Worm (Caenorhabditis elegans) whole organism, L1 larva: ENCODE results near the gene F19G12.8.

Source experiments
- C16A3.4 ChIP-seq: fragments of 150-350 bp; optimal IDR thresholded peaks from 2 replicates; lab custom pipeline; 2014; ENCODE audit warnings: missing biosample characterization, missing genetic modification characterization
- aha-1 ChIP-seq: fragments of 150-350 bp; optimal IDR thresholded peaks from 2 replicates; lab custom pipeline; 2014; ENCODE audit warnings: missing biosample characterization, missing genetic modification characterization
- alr-1 ChIP-seq: fragments of 200-800 bp; sonication (Bioruptor generic); optimal IDR thresholded peaks from 2 replicates; lab custom pipeline; 2018; ENCODE audit warnings: borderline replicate concordance, mild to moderate bottlenecking, missing genetic modification characterization, missing compliant biosample characterization
- aly-2 ChIP-seq: fragments of 150-350 bp; optimal IDR thresholded peaks from 2 replicates; lab custom pipeline; 2014; ENCODE audit warnings: missing biosample characterization, missing genetic modification characterization
- ama-1 ChIP-seq: fragments of 150-350 bp; optimal IDR thresholded peaks from 2 replicates; lab custom pipeline; 2014
- ceh-63 ChIP-seq: fragments of 200-800 bp; sonication (Bioruptor generic); optimal IDR thresholded peaks from 2 replicates; lab custom pipeline; 2018; ENCODE audit warnings: mild to moderate bottlenecking, missing genetic modification characterization, missing compliant biosample characterization
- ceh-8 ChIP-seq: fragments of 200-800 bp; sonication (Bioruptor generic); optimal IDR thresholded peaks from 2 replicates; lab custom pipeline; 2018; ENCODE audit warnings: mild to moderate bottlenecking, missing genetic modification characterization, moderate library complexity, missing compliant biosample characterization
- ceh-88 ChIP-seq: fragments of 200-800 bp; sonication (Bioruptor generic); IDR thresholded peaks from 2 replicates; pipeline ENCODE4 v1.3.6; 2022; ENCODE audit warnings: missing genetic modification characterization, missing compliant biosample characterization
- ceh-90 ChIP-seq: sonication (generic microtip); optimal IDR thresholded peaks from 2 replicates; lab custom pipeline; 2016; ENCODE audit warnings: missing genetic modification characterization, missing compliant biosample characterization
- ces-1 ChIP-seq: fragments of 150-350 bp; optimal IDR thresholded peaks from 2 replicates; lab custom pipeline; 2014; ENCODE audit warnings: missing biosample characterization, missing genetic modification reagents, missing genetic modification characterization
- dsc-1 ChIP-seq: sonication (generic microtip); optimal IDR thresholded peaks from 2 replicates; lab custom pipeline; 2016; ENCODE audit warnings: mild to moderate bottlenecking, missing genetic modification characterization, missing compliant biosample characterization
- efl-3 ChIP-seq: fragments of 200-800 bp; sonication (Bioruptor generic); optimal IDR thresholded peaks from 2 replicates; lab custom pipeline; 2018; ENCODE audit warnings: mild to moderate bottlenecking, missing genetic modification characterization, missing compliant biosample characterization
- elt-2 ChIP-seq: sonication (generic microtip); optimal IDR thresholded peaks from 2 replicates; lab custom pipeline; 2016; ENCODE audit warnings: missing genetic modification characterization, mild to moderate bottlenecking, inconsistent platforms, missing compliant biosample characterization, missing genetic modification reagents
- elt-3 ChIP-seq, 6 experiments: fragments of 150-350 bp in 1 of 6; sonication (generic microtip); optimal IDR thresholded peaks; 2 replicates each; lab custom pipeline; 2017 to 2018; ENCODE audit warnings: missing biosample characterization in 6 of 6, missing genetic modification characterization in 6 of 6, inconsistent platforms in 1 of 6
- ets-5 ChIP-seq: fragments of 200-800 bp; sonication (Bioruptor generic); IDR thresholded peaks from 2 replicates; pipeline ENCODE4 v1.3.6; 2022; ENCODE audit warnings: missing genetic modification characterization, missing compliant biosample characterization
- fkh-4 ChIP-seq: sonication (generic microtip); optimal IDR thresholded peaks from 2 replicates; lab custom pipeline; 2016; ENCODE audit warnings: missing compliant biosample characterization, missing genetic modification characterization, borderline replicate concordance
- fkh-8 ChIP-seq: sonication (generic microtip); optimal IDR thresholded peaks from 2 replicates; lab custom pipeline; 2016; ENCODE audit warnings: mild to moderate bottlenecking, missing genetic modification characterization, missing compliant biosample characterization
- fos-1 ChIP-seq: fragments of 150-350 bp; optimal IDR thresholded peaks from 2 replicates; lab custom pipeline; 2014; ENCODE audit warnings: missing biosample characterization, missing genetic modification characterization
- grh-1 ChIP-seq: fragments of 200-800 bp; sonication (Bioruptor generic); IDR thresholded peaks from 2 replicates; pipeline ENCODE4 v1.3.6; 2022; ENCODE audit warnings: missing genetic modification reagents, missing genetic modification characterization, missing compliant biosample characterization
- hlh-4 ChIP-seq: sonication (generic microtip); optimal IDR thresholded peaks from 2 replicates; lab custom pipeline; 2016; ENCODE audit warnings: mild to moderate bottlenecking, missing genetic modification characterization, missing compliant biosample characterization
- hpl-2 ChIP-seq: fragments of 150-350 bp; optimal IDR thresholded peaks from 2 replicates; lab custom pipeline; 2014; ENCODE audit warnings: missing biosample characterization, missing genetic modification reagents, missing genetic modification characterization
- irx-1 ChIP-seq: sonication (generic microtip); optimal IDR thresholded peaks from 2 replicates; lab custom pipeline; 2016; ENCODE audit warnings: missing genetic modification characterization, missing compliant biosample characterization
- isw-1 ChIP-seq: fragments of 200-800 bp; sonication (Bioruptor generic); IDR thresholded peaks from 2 replicates; pipeline ENCODE4 v1.3.6; 2022; ENCODE audit warnings: missing genetic modification characterization, missing compliant biosample characterization
- jun-1 ChIP-seq: fragments of 150-350 bp; optimal IDR thresholded peaks from 2 replicates; lab custom pipeline; 2014; ENCODE audit warnings: missing biosample characterization, missing genetic modification reagents, missing genetic modification characterization
- lin-13 ChIP-seq: fragments of 150-350 bp; optimal IDR thresholded peaks from 2 replicates; lab custom pipeline; 2014; ENCODE audit warnings: missing biosample characterization, missing genetic modification reagents, missing genetic modification characterization
- lin-14 ChIP-seq: fragments of 200-800 bp; sonication (Bioruptor generic); optimal IDR thresholded peaks from 2 replicates; lab custom pipeline; 2018; ENCODE audit warnings: mild to moderate bottlenecking, missing genetic modification characterization, moderate library complexity, missing compliant biosample characterization
- lin-15B ChIP-seq: fragments of 150-350 bp; sonication (generic microtip); optimal IDR thresholded peaks from 3 replicates; lab custom pipeline; 2014; ENCODE audit warnings: missing biosample characterization, missing genetic modification characterization
- lin-35 ChIP-seq, 2 experiments: fragments of 150-350 bp; optimal IDR thresholded peaks; 2 replicates each; lab custom pipeline; 2014; ENCODE audit warnings: missing biosample characterization in 2 of 2, missing genetic modification characterization in 2 of 2, missing genetic modification reagents in 2 of 2
- lin-39 ChIP-seq: fragments of 150-350 bp; optimal IDR thresholded peaks from 2 replicates; lab custom pipeline; 2014; ENCODE audit warnings: missing biosample characterization, missing genetic modification reagents, missing genetic modification characterization
- mab-9 ChIP-seq: fragments of 200-800 bp; sonication (Bioruptor generic); IDR thresholded peaks from 2 replicates; pipeline ENCODE4 v1.3.6; 2022; ENCODE audit warnings: missing genetic modification reagents, missing genetic modification characterization, missing compliant biosample characterization
- mdl-1 ChIP-seq, 2 experiments: fragments of 150-350 bp; optimal IDR thresholded peaks; 2 replicates each; lab custom pipeline; 2014 to 2017; ENCODE audit warnings: missing biosample characterization in 2 of 2, missing genetic modification characterization in 2 of 2, inconsistent platforms in 1 of 2
- mef-2 ChIP-seq: fragments of 150-350 bp; optimal IDR thresholded peaks from 2 replicates; lab custom pipeline; 2014; ENCODE audit warnings: missing biosample characterization, missing genetic modification characterization
- nhr-11 ChIP-seq: fragments of 150-350 bp; optimal IDR thresholded peaks from 2 replicates; lab custom pipeline; 2014; ENCODE audit warnings: missing biosample characterization, missing genetic modification characterization
- nhr-19 ChIP-seq: fragments of 200-800 bp; sonication (Bioruptor generic); conservative IDR thresholded peaks from 2 replicates; pipeline ENCODE4 v1.3.6; 2022; ENCODE audit warnings: missing genetic modification characterization, missing compliant biosample characterization
- nhr-20 ChIP-seq: sonication (generic microtip); optimal IDR thresholded peaks from 2 replicates; lab custom pipeline; 2016; ENCODE audit warnings: mild to moderate bottlenecking, missing genetic modification characterization, missing compliant biosample characterization
- nhr-237 ChIP-seq: fragments of 150-350 bp; optimal IDR thresholded peaks from 2 replicates; lab custom pipeline; 2014; ENCODE audit warnings: missing biosample characterization, missing genetic modification characterization
- nhr-71 ChIP-seq: sonication (generic microtip); optimal IDR thresholded peaks from 2 replicates; lab custom pipeline; 2016; ENCODE audit warnings: mild to moderate bottlenecking, missing genetic modification characterization, moderate library complexity, missing compliant biosample characterization
- nhr-76 ChIP-seq: sonication (generic microtip); optimal IDR thresholded peaks from 2 replicates; lab custom pipeline; 2017; ENCODE audit warnings: missing biosample characterization, missing genetic modification characterization
- nhr-77 ChIP-seq: fragments of 150-350 bp; optimal IDR thresholded peaks from 2 replicates; lab custom pipeline; 2014; ENCODE audit warnings: missing biosample characterization, missing genetic modification characterization
- nhr-85 ChIP-seq: sonication (generic microtip); peaks from one replicate; lab custom pipeline; 2016; ENCODE audit warnings: missing genetic modification characterization, inconsistent platforms, missing compliant biosample characterization
- nhr-90 ChIP-seq: sonication (generic microtip); optimal IDR thresholded peaks from 2 replicates; lab custom pipeline; 2016; ENCODE audit warnings: mild to moderate bottlenecking, missing genetic modification characterization, missing compliant biosample characterization; ENCODE audit not compliant: poor library complexity
- pax-3 ChIP-seq: fragments of 200-800 bp; sonication (Bioruptor generic); optimal IDR thresholded peaks from 2 replicates; lab custom pipeline; 2018; ENCODE audit warnings: mild to moderate bottlenecking, missing genetic modification characterization, moderate library complexity, missing compliant biosample characterization
- pqm-1 ChIP-seq: sonication (generic microtip); optimal IDR thresholded peaks from 3 replicates; lab custom pipeline; 2017; ENCODE audit warnings: missing biosample characterization, missing genetic modification characterization
- skn-1 ChIP-seq: fragments of 150-350 bp; optimal IDR thresholded peaks from 2 replicates; lab custom pipeline; 2014; ENCODE audit warnings: missing biosample characterization, missing genetic modification characterization
- snpc-4 ChIP-seq: fragments of 150-350 bp; optimal IDR thresholded peaks from 2 replicates; lab custom pipeline; 2014; ENCODE audit warnings: missing biosample characterization, missing genetic modification characterization
- snu-23 ChIP-seq: sonication (generic microtip); optimal IDR thresholded peaks from 2 replicates; lab custom pipeline; 2016; ENCODE audit warnings: missing genetic modification characterization, missing compliant biosample characterization
- sox-4 ChIP-seq: sonication (generic microtip); optimal IDR thresholded peaks from 2 replicates; lab custom pipeline; 2016; ENCODE audit warnings: missing genetic modification characterization, missing compliant biosample characterization
- swsn-7 ChIP-seq: sonication (generic microtip); optimal IDR thresholded peaks from 2 replicates; lab custom pipeline; 2016; ENCODE audit warnings: missing genetic modification characterization, missing compliant biosample characterization
- unc-62 ChIP-seq: fragments of 150-350 bp; optimal IDR thresholded peaks from 2 replicates; lab custom pipeline; 2014; ENCODE audit warnings: missing biosample characterization, missing genetic modification reagents, missing genetic modification characterization
- unc-86 ChIP-seq: sonication (generic microtip); optimal IDR thresholded peaks from 2 replicates; lab custom pipeline; 2016; ENCODE audit warnings: missing genetic modification characterization, missing compliant biosample characterization
- unc-98 ChIP-seq: fragments of 200-800 bp; sonication (Bioruptor generic); IDR thresholded peaks from 2 replicates; pipeline ENCODE4 v1.3.6; 2022; ENCODE audit warnings: missing genetic modification characterization, missing compliant biosample characterization
- vab-15 ChIP-seq: sonication (generic microtip); optimal IDR thresholded peaks from 2 replicates; lab custom pipeline; 2017; ENCODE audit warnings: missing genotype, mild to moderate bottlenecking, missing genetic modification characterization, missing compliant biosample characterization
- ztf-4 ChIP-seq: fragments of 150-350 bp; optimal IDR thresholded peaks from 2 replicates; lab custom pipeline; 2014; ENCODE audit warnings: missing biosample characterization, missing genetic modification characterization

The F19G12.8 gene

ce11 chrX:1389382-1389983 lies 27.6 kb upstream of the F19G12.8 start (continued):
- TF ChIP-seq mef-2 (tag; lab: Kevin White, UChicago) (no peak), skn-1 (tag; lab: Kevin White, UChicago) (peak; percentile 98), fkh-8 (peak; percentile 93), jun-1 (tag; lab: Kevin White, UChicago) (peak; percentile 97), irx-1 (tag; lab: Kevin White, UChicago) (peak; percentile 86), swsn-7 (peak; percentile 88), elt-2 (tag; lab: Kevin White, UChicago) (peak; percentile 64), fkh-4 (tag; lab: Kevin White, UChicago) (peak; percentile 84), nhr-85 (peak; percentile 87), lin-14 (GFP tag; lab: Kevin White, UChicago) (peak; percentile 82), unc-98 (GFP tag; lab: Robert Waterston, UW) (peak; percentile 47), nhr-20 (tag; lab: Kevin White, UChicago) (peak; percentile 92), lin-15B (tag; lab: Kevin White, UChicago) (no peak), pqm-1 (tag; lab: Kevin White, UChicago) (no peak), unc-62 (GFP tag; lab: Kevin White, UChicago) (no peak), vab-15 (tag; lab: Kevin White, UChicago) (peak; percentile 89), nhr-76 (no peak), grh-1 (GFP tag; lab: Robert Waterston, UW) (peak; percentile 75), efl-3 (GFP tag; lab: Kevin White, UChicago) (peak; percentile 62), lin-35 (GFP tag; optimal IDR thresholded peaks at IDR 0.05; lab: Kevin White, UChicago) (peak; percentile 55 to 83), sox-4 (peak; percentile 96), ceh-88 (GFP tag; lab: Robert Waterston, UW) (peak; percentile 87), fos-1 (tag; lab: Kevin White, UChicago) (peak; percentile 91), pax-3 (tag; lab: Kevin White, UChicago) (peak; percentile 81), nhr-71 (tag; lab: Kevin White, UChicago) (peak; percentile 91), nhr-19 (GFP tag; lab: Robert Waterston, UW) (peak; percentile 91), aly-2 (tag; lab: Kevin White, UChicago) (peak; percentile 74), nhr-90 (peak; percentile 94), ceh-8 (GFP tag; lab: Kevin White, UChicago) (peak; percentile 95), mdl-1 (tag; optimal IDR thresholded peaks at IDR 0.05; lab: Kevin White, UChicago) (no peak), snpc-4 (tag; lab: Kevin White, UChicago) (peak; percentile 69), lin-39 (tag; lab: Kevin White, UChicago) (peak; percentile 94), nhr-237 (tag; lab: Kevin White, UChicago) (peak; percentile 83), dsc-1 (peak; percentile 99), C16A3.4 (tag; lab: Kevin White, UChicago) (peak; percentile 96), hpl-2 (GFP tag; lab: Kevin White, UChicago) (peak; percentile 84), ets-5 (GFP tag; lab: Robert Waterston, UW) (no peak), elt-3 (tag; optimal IDR thresholded peaks at IDR 0.05; lab: Kevin White, UChicago) (peak in 4 of 6 experiments; percentile 46 to 94 (median 68)), nhr-77 (tag; lab: Kevin White, UChicago) (peak; percentile 94), aha-1 (tag; lab: Kevin White, UChicago) (no peak), ztf-4 (peak; percentile 92), lin-13 (GFP tag; lab: Kevin White, UChicago) (peak; percentile 86), ces-1 (GFP tag; lab: Kevin White, UChicago) (no peak), isw-1 (peak; percentile 33), unc-86 (tag; lab: Kevin White, UChicago) (peak; percentile 50), mab-9 (GFP tag; lab: Robert Waterston, UW) (peak; percentile 57), snu-23 (GFP tag; lab: Kevin White, UChicago) (peak; percentile 98), ceh-63 (GFP tag; lab: Kevin White, UChicago) (no peak), alr-1 (tag; lab: Kevin White, UChicago) (no peak), hlh-4 (tag; lab: Kevin White, UChicago) (no peak), ama-1 (no peak), ceh-90 (no peak), nhr-11 (tag; lab: Kevin White, UChicago) (peak; percentile 96)
